Worm (Caenorhabditis elegans) whole organism, late embryonic: ENCODE measurements around the gene nhr-12.
A peak's percentile ranks its signal among the peaks of the same experiment; 100 is the strongest.

Experiments
- C08G9.2 ChIP-seq: sonication (generic microtip); optimal IDR thresholded peaks from 2 replicates; lab custom pipeline; 2016; ENCODE audit warnings: mild to moderate bottlenecking, missing genetic modification characterization, moderate library complexity, missing compliant biosample characterization
- K09A11.1 ChIP-seq: sonication (generic microtip); optimal IDR thresholded peaks from 2 replicates; lab custom pipeline; 2017; ENCODE audit warnings: antibody characterized with exemption, mild to moderate bottlenecking, missing genetic modification characterization, missing compliant biosample characterization; ENCODE audit not compliant: insufficient read depth
- ahr-1 ChIP-seq: sonication (generic microtip); optimal IDR thresholded peaks from 2 replicates; lab custom pipeline; 2016; ENCODE audit warnings: missing genetic modification characterization, missing compliant biosample characterization
- ama-1 ChIP-seq: fragments of 150-350 bp; optimal IDR thresholded peaks from 2 replicates; lab custom pipeline; 2014
- ceh-14 ChIP-seq: sonication (generic microtip); optimal IDR thresholded peaks from 2 replicates; lab custom pipeline; 2016; ENCODE audit warnings: missing genotype, missing genetic modification characterization, missing compliant biosample characterization
- ceh-18 ChIP-seq: sonication (generic microtip); optimal IDR thresholded peaks from 2 replicates; lab custom pipeline; 2016; ENCODE audit warnings: missing genetic modification characterization, missing compliant biosample characterization
- ceh-19 ChIP-seq: fragments of 200-800 bp; sonication (Bioruptor generic); optimal IDR thresholded peaks from 2 replicates; lab custom pipeline; 2018; ENCODE audit warnings: mild to moderate bottlenecking, missing genetic modification characterization, missing compliant biosample characterization
- ceh-2 ChIP-seq: sonication (generic microtip); optimal IDR thresholded peaks from 2 replicates; lab custom pipeline; 2016; ENCODE audit warnings: missing genotype, missing genetic modification characterization, missing compliant biosample characterization
- ceh-24 ChIP-seq: sonication (generic microtip); optimal IDR thresholded peaks from 2 replicates; lab custom pipeline; 2016; ENCODE audit warnings: mild to moderate bottlenecking, missing genetic modification characterization, missing compliant biosample characterization
- ceh-30 ChIP-seq: fragments of 150-350 bp; optimal IDR thresholded peaks from 2 replicates; lab custom pipeline; 2014; ENCODE audit warnings: missing biosample characterization, missing genetic modification characterization
- ceh-31 ChIP-seq: sonication (generic microtip); optimal IDR thresholded peaks from 2 replicates; lab custom pipeline; 2016; ENCODE audit warnings: missing genetic modification characterization, missing compliant biosample characterization
- ceh-34 ChIP-seq: sonication (generic microtip); optimal IDR thresholded peaks from 2 replicates; lab custom pipeline; 2016; ENCODE audit warnings: mild to moderate bottlenecking, missing genetic modification characterization, missing compliant biosample characterization
- ceh-48 ChIP-seq: sonication (generic microtip); optimal IDR thresholded peaks from 2 replicates; lab custom pipeline; 2016; ENCODE audit warnings: missing genetic modification characterization, inconsistent platforms, missing compliant biosample characterization
- ceh-9 ChIP-seq: sonication (generic microtip); optimal IDR thresholded peaks from 2 replicates; lab custom pipeline; 2016; ENCODE audit warnings: mild to moderate bottlenecking, missing genetic modification characterization, inconsistent platforms, missing compliant biosample characterization
- dve-1 ChIP-seq: sonication (generic microtip); optimal IDR thresholded peaks from 2 replicates; lab custom pipeline; 2017; ENCODE audit warnings: antibody characterized with exemption, mild to moderate bottlenecking, missing genetic modification characterization, missing compliant biosample characterization
- elt-2 ChIP-seq: sonication (generic microtip); optimal IDR thresholded peaks from 2 replicates; lab custom pipeline; 2016; ENCODE audit warnings: missing genetic modification reagents, missing genetic modification characterization, missing compliant biosample characterization
- elt-4 ChIP-seq: sonication (generic microtip); optimal IDR thresholded peaks from 2 replicates; lab custom pipeline; 2016; ENCODE audit warnings: missing genetic modification characterization, missing compliant biosample characterization
- ets-4 ChIP-seq: sonication (generic microtip); optimal IDR thresholded peaks from 2 replicates; lab custom pipeline; 2016; ENCODE audit warnings: missing genetic modification characterization, missing compliant biosample characterization
- fax-1 ChIP-seq: sonication (generic microtip); optimal IDR thresholded peaks from 2 replicates; lab custom pipeline; 2016; ENCODE audit warnings: missing genotype, missing genetic modification characterization, missing compliant biosample characterization
- fkh-10 ChIP-seq: fragments of 150-350 bp; optimal IDR thresholded peaks from 2 replicates; lab custom pipeline; 2014; ENCODE audit warnings: missing biosample characterization, missing genetic modification reagents, missing genetic modification characterization
- fkh-6 ChIP-seq: sonication (generic microtip); optimal IDR thresholded peaks from 2 replicates; lab custom pipeline; 2016; ENCODE audit warnings: missing genetic modification characterization, missing compliant biosample characterization
- gmeb-2 ChIP-seq: sonication (generic microtip); optimal IDR thresholded peaks from 2 replicates; lab custom pipeline; 2016; ENCODE audit warnings: missing genetic modification characterization, inconsistent platforms, missing compliant biosample characterization
- hlh-13 ChIP-seq: fragments of 200-800 bp; sonication (Bioruptor generic); optimal IDR thresholded peaks from 2 replicates; lab custom pipeline; 2018; ENCODE audit warnings: mild to moderate bottlenecking, missing genetic modification characterization, missing compliant biosample characterization
- hlh-15 ChIP-seq: sonication (generic microtip); optimal IDR thresholded peaks from 2 replicates; lab custom pipeline; 2016; ENCODE audit warnings: missing genetic modification characterization, missing compliant biosample characterization
- hlh-8 ChIP-seq: sonication (generic microtip); optimal IDR thresholded peaks from 2 replicates; lab custom pipeline; 2016; ENCODE audit warnings: missing genotype, missing genetic modification characterization, missing compliant biosample characterization
- lim-6 ChIP-seq: sonication (generic microtip); optimal IDR thresholded peaks from 2 replicates; lab custom pipeline; 2016; ENCODE audit warnings: missing genetic modification characterization, missing compliant biosample characterization
- lin-11 ChIP-seq: fragments of 200-800 bp; sonication (Bioruptor generic); optimal IDR thresholded peaks from 2 replicates; lab custom pipeline; 2018; ENCODE audit warnings: mild to moderate bottlenecking, missing genetic modification characterization, missing compliant biosample characterization
- mec-3 ChIP-seq: sonication (generic microtip); optimal IDR thresholded peaks from 2 replicates; lab custom pipeline; 2016; ENCODE audit warnings: borderline replicate concordance, missing genetic modification characterization, missing compliant biosample characterization
- nfya-1 ChIP-seq: sonication (generic microtip); optimal IDR thresholded peaks from 2 replicates; lab custom pipeline; 2017; ENCODE audit warnings: missing genetic modification characterization, mild to moderate bottlenecking, missing compliant biosample characterization, antibody characterized with exemption, moderate library complexity
- npax-4 ChIP-seq: sonication (generic microtip); optimal IDR thresholded peaks from 2 replicates; lab custom pipeline; 2016; ENCODE audit warnings: missing genetic modification characterization, missing compliant biosample characterization
- pag-3 ChIP-seq: sonication (generic microtip); optimal IDR thresholded peaks from 2 replicates; lab custom pipeline; 2016; ENCODE audit warnings: missing compliant biosample characterization, missing genetic modification characterization, borderline replicate concordance
- pha-2 ChIP-seq: sonication (generic microtip); optimal IDR thresholded peaks from 2 replicates; lab custom pipeline; 2017; ENCODE audit warnings: mild to moderate bottlenecking, missing genetic modification characterization, missing compliant biosample characterization
- pha-4 ChIP-seq: fragments of 150-350 bp; optimal IDR thresholded peaks from 2 replicates; lab custom pipeline; 2018; ENCODE audit warnings: missing biosample characterization, missing genetic modification reagents, missing genetic modification characterization
- pqm-1 ChIP-seq: sonication (generic microtip); optimal IDR thresholded peaks from 2 replicates; lab custom pipeline; 2016; ENCODE audit warnings: missing genetic modification characterization, missing compliant biosample characterization
- rnt-1 ChIP-seq: sonication (generic microtip); optimal IDR thresholded peaks from 2 replicates; lab custom pipeline; 2016; ENCODE audit warnings: missing genetic modification characterization, missing compliant biosample characterization
- sox-2 ChIP-seq: fragments of 200-800 bp; sonication (Bioruptor generic); IDR thresholded peaks from 2 replicates; pipeline ENCODE4 v1.3.6; 2022; ENCODE audit warnings: missing genetic modification reagents, missing genetic modification characterization, missing compliant biosample characterization
- sox-4 ChIP-seq: sonication (generic microtip); optimal IDR thresholded peaks from 2 replicates; lab custom pipeline; 2017; ENCODE audit warnings: mild to moderate bottlenecking, missing genetic modification characterization, inconsistent platforms, missing compliant biosample characterization
- syd-9 ChIP-seq: sonication (generic microtip); optimal IDR thresholded peaks from 2 replicates; lab custom pipeline; 2016; ENCODE audit warnings: mild to moderate bottlenecking, missing genetic modification characterization, moderate library complexity, missing compliant biosample characterization
- tbx-2 ChIP-seq: sonication (generic microtip); optimal IDR thresholded peaks from 2 replicates; lab custom pipeline; 2016; ENCODE audit warnings: missing genetic modification characterization, missing compliant biosample characterization
- unc-3 ChIP-seq, 2 experiments: fragments of 200-800 bp in 1 of 2; sonication (Bioruptor generic) in 1 of 2; sonication (generic microtip) in 1 of 2; conservative IDR thresholded peaks in 1 of 2; optimal IDR thresholded peaks in 1 of 2; 2 replicates each; pipeline versions ENCODE4 v1.3.6 to Lab custom; 2016 to 2022; ENCODE audit warnings: missing compliant biosample characterization in 2 of 2, missing genetic modification characterization in 2 of 2, missing genetic modification reagents in 1 of 2
- zip-5 ChIP-seq: sonication (generic microtip); optimal IDR thresholded peaks from 2 replicates; lab custom pipeline; 2016; ENCODE audit warnings: missing genetic modification characterization, missing compliant biosample characterization

The nhr-12 gene

DNA sequence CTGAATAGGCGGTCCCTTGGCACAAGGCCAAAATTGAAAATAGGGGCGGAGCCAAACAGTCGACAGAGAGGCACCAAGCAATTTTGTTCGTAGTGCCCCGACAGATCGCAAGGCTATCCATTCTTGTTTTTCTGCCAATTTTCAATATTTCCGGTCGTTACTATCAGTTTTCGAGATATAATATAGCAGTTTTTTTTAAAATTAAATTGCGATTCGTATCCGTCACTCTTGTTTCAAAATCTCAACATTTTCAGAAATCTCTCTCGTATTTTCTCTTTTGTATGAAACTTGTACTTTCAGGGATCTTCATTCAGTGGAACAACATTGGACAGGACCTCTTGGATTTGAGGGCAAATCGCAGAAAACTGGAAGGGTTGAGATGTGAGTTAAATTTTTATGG, 46.8 kb downstream of the nhr-12 start, which contains the start of gene F57A8.1:
F57A8.1 (plus strand) TSS at position 301 of the 400 bp plus-strand sequence.
- TF ChIP-seq pha-2 (tag; lab: Kevin White, UChicago) (no peak), rnt-1 (tag; lab: Kevin White, UChicago) (no peak), C08G9.2 (tag; lab: Kevin White, UChicago) (no peak), fkh-10 (GFP tag; lab: Kevin White, UChicago) (no peak), ama-1 (lab: Kevin White, UChicago) (no peak), hlh-13 (no peak), elt-4 (tag; lab: Kevin White, UChicago) (no peak), sox-2 (no peak), tbx-2 (tag; lab: Kevin White, UChicago) (no peak), ets-4 (tag; lab: Kevin White, UChicago) (no peak), sox-4 (no peak), gmeb-2 (tag; lab: Kevin White, UChicago) (no peak), hlh-8 (no peak), hlh-15 (tag; lab: Kevin White, UChicago) (no peak), lin-11 (tag; lab: Kevin White, UChicago) (no peak), unc-3 (GFP tag; conservative IDR thresholded peaks at IDR 0.05; lab: Robert Waterston, UW) (no peak), unc-3 (tag; optimal IDR thresholded peaks at IDR 0.05; lab: Kevin White, UChicago) (no peak), syd-9 (tag; lab: Kevin White, UChicago) (no peak), lim-6 (tag; lab: Kevin White, UChicago) (no peak), ceh-2 (tag; lab: Kevin White, UChicago) (no peak)
- TF ChIP-seq, all 69 proteins: peak for 0

DNA sequence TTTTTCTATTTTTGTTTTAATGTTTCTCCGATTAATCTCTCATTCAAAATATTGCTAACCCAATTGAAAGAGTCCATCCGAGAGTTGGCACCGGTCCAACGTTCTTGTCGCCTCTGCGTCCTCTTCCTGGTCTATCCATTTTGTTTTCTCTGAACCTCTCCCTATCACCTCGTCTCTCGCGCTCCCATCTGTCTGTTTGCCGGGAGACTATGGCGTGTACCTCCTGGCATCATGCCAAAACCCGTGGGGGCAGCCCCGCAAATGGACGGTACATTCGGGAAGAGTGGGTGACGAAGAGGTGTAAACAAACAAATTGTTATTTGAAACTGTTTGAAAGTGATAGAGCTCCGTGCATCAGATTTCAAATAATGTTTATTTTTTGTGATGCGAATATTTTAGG, 47.6 kb downstream of the nhr-12 start, which contains the start of gene T06E8.2:
T06E8.2 (minus strand) TSS at position 139 of the 400 bp plus-strand sequence.
- TF ChIP-seq pqm-1, result no peak
- TF ChIP-seq hlh-15 (tag; lab: Kevin White, UChicago), result no peak
- TF ChIP-seq pha-4, result no peak
- no peak for TF ChIP-seq C08G9.2 (tag; lab: Kevin White, UChicago)
- no peak for TF ChIP-seq pag-3 (tag; lab: Kevin White, UChicago)
- TF ChIP-seq zip-5 (tag; lab: Kevin White, UChicago), result no peak
- no peak for TF ChIP-seq dve-1 (tag; lab: Kevin White, UChicago)
- TF ChIP-seq ceh-34 (tag; lab: Kevin White, UChicago), result peak; percentile 55
- TF ChIP-seq syd-9 (tag; lab: Kevin White, UChicago), result no peak
- TF ChIP-seq ceh-31, result peak; percentile 35
- TF ChIP-seq ceh-14 (tag; lab: Kevin White, UChicago), result no peak
- TF ChIP-seq K09A11.1 (tag; lab: Kevin White, UChicago), result no peak
- no peak for TF ChIP-seq mec-3 (tag; lab: Kevin White, UChicago)
- TF ChIP-seq elt-2 (tag; lab: Kevin White, UChicago), result no peak
- no peak for TF ChIP-seq rnt-1 (tag; lab: Kevin White, UChicago)
- TF ChIP-seq fax-1 (tag; lab: Kevin White, UChicago), result no peak
- TF ChIP-seq ceh-30 (tag; lab: Kevin White, UChicago), result no peak
- no peak for TF ChIP-seq ahr-1 (tag; lab: Kevin White, UChicago)
- TF ChIP-seq ceh-18 (tag; lab: Kevin White, UChicago), result peak; percentile 45
- TF ChIP-seq ama-1 (lab: Kevin White, UChicago), result no peak
- no peak for TF ChIP-seq ceh-9 (tag; lab: Kevin White, UChicago)
- no peak for TF ChIP-seq sox-4
- no peak for TF ChIP-seq ceh-48 (tag; lab: Kevin White, UChicago)
- no peak for TF ChIP-seq hlh-8
- TF ChIP-seq nfya-1 (tag; lab: Kevin White, UChicago), result peak; percentile 36
- no peak for TF ChIP-seq ceh-19 (GFP tag; lab: Kevin White, UChicago)
- TF ChIP-seq ceh-24 (tag; lab: Kevin White, UChicago), result no peak
- TF ChIP-seq npax-4 (tag; lab: Kevin White, UChicago), result no peak
- TF ChIP-seq tbx-2 (tag; lab: Kevin White, UChicago), result peak; percentile 11
- no peak for TF ChIP-seq fkh-6
